Fruit fly (Drosophila melanogaster) S2 (cell line): ENCODE data around the gene Nup98-96.

Source experiments
- CG8478 ChIP-seq: fragments of >200 bp; optimal IDR thresholded peaks from 2 replicates; lab custom pipeline; 2018
- CTCF ChIP-seq, 2 experiments: fragments of >200 bp; optimal IDR thresholded peaks; 2 replicates each; lab custom pipeline; 2018

Nup98-96 gene

DNA sequence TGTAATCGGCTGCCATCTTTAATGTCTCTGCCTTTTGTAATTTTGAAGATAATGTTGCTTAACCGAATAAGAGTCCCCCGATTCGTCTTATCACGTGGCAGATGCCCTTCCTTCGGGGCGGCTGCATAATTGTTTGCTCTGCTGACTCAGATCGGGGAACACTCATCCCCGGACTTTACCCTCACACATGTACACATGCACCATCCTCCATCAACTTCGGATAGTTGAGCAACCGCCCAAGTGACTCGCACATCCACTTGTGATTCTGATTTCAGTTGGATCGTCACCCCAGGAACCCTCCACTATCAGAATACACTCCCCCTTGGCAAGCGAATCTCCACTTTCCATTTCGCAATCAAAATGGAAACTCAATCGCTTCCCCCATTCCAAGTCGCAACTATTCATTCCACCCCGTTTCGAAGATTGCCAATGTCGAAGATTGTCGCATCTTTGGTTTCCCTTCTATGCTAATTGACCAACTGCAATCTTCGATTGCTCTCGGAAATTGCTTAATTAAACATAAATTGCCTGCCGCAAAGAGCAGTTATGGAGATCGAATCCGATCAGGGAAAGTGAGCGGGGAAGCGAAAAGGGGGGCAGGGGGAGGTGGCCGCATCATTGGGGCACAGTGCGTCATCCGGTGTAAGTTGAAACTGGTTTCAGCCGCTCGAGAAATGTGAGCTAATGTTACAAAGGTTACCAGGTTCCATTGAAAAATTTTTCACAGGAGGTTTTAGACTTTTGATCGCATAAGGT is 3.7 kb upstream of the Nup98-96 start:
- no peak for TF ChIP-seq CTCF (optimal IDR thresholded peaks at IDR 0.05; lab: Kevin White, UChicago)
- no peak for TF ChIP-seq CG8478 (lab: Kevin White, UChicago)

DNA sequence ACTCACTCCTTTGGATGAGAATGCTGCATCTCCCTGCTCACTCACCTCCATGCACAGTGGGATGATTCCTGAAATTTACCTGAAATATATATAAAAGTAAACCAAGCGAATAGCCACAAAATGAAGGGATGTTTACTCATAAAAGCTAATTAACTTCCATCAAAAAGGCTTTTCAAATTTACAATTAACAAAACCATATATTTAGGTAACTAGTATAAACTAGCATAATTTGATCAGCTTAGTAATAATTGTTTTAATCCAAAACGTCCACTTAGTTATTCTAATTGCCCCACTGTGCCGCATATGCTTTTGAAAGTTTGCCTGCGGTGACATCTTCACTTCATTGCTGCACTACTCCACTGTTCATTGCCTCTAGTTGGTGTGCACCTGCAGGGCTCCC is 2.5 kb upstream of the Nup98-96 start:
- TF ChIP-seq CG8478 (lab: Kevin White, UChicago) (no peak), CTCF (optimal IDR thresholded peaks at IDR 0.05; lab: Kevin White, UChicago) (no peak)

DNA sequence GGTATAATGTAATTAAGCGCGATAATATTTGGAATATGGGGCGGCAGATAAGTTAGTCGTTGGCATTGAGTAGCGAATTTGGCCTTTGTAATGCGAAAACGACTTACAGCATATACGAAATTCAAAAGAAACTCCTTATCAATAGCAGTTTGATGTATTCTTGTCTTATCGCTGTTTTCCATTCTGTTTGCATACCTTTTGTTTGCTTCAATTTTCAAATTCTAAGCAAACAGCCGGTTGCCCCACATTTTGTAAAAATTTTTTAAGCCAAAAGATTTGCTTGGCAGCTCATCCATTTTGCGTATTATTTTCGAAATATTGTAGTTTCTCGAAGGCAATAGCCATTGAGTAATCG is 2.0 kb upstream of the Nup98-96 start:
- no peak for TF ChIP-seq CTCF (optimal IDR thresholded peaks at IDR 0.05; lab: Kevin White, UChicago)

DNA sequence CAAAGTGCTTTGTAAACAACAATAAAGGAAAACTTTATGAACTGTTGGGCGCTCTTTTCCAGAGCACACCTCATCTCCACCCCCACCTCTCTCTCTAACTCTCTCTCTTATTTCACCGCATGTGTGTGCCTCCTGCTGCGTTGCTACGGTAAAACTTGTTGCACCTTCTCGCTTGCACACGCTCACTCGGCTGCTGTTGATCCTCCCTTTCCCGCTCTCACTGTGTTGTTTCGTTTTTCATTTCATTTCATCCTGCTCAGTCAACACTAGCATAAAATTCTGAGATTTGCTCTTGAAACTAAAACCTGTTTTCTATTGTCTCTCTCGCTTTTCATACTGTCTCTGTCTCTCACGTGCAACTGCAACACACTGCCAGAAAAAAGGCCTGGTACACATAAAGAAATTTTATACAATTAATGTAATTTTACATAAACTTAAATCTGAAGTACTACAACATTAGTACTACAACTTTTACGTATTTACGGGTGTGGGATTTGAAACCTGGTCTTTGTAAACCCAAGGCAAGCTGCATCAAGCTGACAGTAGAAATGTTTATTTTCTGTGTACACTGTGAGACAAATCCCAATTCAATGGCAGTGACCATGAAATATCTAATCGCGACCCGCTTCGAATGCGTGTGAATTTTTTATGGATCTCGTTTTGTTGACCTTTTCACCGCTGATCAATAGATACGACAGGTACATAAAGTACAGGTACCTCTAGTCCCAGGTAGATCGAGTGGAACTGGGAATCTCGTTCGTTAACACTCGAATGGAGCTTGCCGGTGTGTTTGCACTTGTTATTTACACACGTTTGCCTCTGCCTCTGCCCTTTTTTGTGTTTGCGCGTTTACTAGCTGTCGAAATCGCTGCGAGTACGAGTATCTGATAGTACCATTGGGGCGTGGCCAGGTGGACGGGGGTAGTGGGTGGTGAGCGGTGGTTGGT is 1.3 kb upstream of the Nup98-96 start:
- TF ChIP-seq CTCF (optimal IDR thresholded peaks at IDR 0.05; lab: Kevin White, UChicago) (no peak), CG8478 (lab: Kevin White, UChicago) (no peak)

DNA sequence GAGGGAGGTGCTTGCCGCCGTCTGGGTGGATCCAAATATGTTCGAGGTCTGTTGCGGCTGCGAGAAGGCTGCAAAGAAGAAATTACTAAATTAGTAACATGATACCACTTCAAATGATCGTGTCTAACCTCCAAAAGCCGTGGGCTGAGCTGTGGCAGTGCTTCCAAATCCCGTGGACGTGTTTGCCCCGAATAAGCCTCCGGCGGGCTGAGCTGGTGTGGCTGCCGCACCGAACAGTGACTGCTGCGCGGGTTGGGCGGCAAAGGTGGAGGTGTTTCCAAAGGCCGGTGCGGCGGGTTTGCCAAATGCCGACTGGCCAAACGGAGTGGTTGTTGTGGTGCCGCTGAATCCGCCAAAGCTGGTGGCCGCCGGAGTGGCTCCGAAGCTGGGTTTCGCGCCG is 664 bp downstream of the Nup98-96 start:
- TF ChIP-seq CG8478 (lab: Kevin White, UChicago) (no peak), CTCF (optimal IDR thresholded peaks at IDR 0.05; lab: Kevin White, UChicago) (no peak)

DNA sequence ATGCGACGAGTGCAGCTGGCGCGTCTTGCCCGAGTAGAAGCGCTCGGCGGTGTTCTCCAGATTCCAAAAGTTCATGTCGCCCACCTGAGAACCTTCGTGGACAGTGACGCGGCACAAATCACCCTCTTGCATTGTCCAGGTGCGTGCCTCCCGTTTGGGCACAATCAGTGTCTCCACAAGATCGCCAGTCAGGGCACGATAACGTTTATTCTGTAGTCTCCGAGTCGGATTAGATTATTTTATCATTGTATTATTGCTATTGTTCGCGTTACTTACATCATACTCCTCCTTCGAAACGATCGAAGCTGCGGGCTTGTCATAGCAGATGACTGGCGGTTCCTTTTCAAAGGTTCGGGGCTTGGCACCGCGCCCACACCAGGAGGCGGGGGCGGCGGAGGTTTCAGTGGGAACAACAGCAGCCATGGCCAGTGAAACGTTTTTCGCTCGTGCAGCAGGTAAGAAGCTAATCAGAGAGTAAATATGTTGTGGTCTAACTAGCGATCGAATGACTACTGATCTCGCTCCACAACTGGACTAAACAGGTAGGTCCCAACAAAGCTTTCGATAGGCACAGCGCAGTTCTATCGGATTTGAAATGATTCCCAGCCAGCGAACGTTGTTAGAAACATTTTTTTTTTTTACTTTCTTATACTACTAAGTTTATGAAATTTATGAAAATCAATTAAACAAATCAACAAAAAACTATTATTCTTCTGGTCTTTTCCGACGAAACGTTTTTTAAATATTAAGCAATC is 7.6 kb downstream of the Nup98-96 start, which contains the start of gene CG10208:
TSS of gene CG10208 (minus strand) at position 518 of the 755 bp plus-strand sequence.
- TF ChIP-seq CTCF (optimal IDR thresholded peaks at IDR 0.05; lab: Kevin White, UChicago) = no peak
- TF ChIP-seq CG8478 (lab: Kevin White, UChicago) = no peak

DNA sequence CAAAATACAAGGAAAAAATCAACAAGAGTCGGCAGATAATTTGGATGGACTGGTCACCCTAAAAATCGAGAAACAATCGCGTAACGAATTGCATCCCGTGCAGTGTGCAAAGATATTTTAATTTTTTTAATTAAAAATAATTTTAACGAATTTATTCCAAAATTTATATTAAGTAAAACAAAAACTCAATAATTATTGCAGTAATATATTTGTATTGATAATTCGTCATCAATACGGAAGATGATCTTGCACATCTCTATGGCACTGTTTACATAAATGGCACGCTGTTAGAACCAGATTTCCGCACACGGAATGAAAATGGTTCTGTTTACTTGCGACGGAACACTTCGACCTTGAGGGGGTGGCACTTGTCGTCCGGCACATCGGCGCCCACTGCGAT is 8.6 kb downstream of the Nup98-96 start, which contains the start of gene tst:
TSS of gene tst (minus strand) at position 52 of the 400 bp plus-strand sequence.
- TF ChIP-seq CG8478 (lab: Kevin White, UChicago) (no peak), CTCF (optimal IDR thresholded peaks at IDR 0.05; lab: Kevin White, UChicago) (no peak)

DNA sequence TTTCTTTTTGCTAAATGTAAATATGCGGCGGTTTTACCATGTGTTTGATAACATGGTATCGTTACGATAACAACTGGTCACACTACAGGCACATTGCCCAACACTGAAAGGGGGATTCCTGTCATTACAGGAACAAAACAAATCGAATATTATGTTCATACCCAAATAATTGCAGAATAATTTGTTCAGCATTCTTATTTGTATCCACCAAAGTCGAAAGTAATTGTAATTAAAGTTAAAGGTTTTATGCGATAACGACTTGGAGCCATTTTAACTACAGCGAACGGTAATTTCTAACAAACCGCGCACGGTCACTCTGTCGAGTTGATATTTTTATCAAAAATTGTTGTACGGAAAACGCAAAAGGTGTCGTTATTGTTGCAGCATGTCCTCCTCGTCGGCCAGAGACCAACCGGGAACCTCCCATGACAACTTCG is 14.0 kb downstream of the Nup98-96 start, which contains the start of the genes CG10214 and CG10375:
TSS of gene CG10214 (minus strand) at position 72 of the 437 bp plus-strand sequence.
TSS of gene CG10375 (plus strand) at position 296 of the 437 bp plus-strand sequence.
- no peak for TF ChIP-seq CTCF (optimal IDR thresholded peaks at IDR 0.05; lab: Kevin White, UChicago)
- TF ChIP-seq CG8478 (lab: Kevin White, UChicago) = no peak

DNA sequence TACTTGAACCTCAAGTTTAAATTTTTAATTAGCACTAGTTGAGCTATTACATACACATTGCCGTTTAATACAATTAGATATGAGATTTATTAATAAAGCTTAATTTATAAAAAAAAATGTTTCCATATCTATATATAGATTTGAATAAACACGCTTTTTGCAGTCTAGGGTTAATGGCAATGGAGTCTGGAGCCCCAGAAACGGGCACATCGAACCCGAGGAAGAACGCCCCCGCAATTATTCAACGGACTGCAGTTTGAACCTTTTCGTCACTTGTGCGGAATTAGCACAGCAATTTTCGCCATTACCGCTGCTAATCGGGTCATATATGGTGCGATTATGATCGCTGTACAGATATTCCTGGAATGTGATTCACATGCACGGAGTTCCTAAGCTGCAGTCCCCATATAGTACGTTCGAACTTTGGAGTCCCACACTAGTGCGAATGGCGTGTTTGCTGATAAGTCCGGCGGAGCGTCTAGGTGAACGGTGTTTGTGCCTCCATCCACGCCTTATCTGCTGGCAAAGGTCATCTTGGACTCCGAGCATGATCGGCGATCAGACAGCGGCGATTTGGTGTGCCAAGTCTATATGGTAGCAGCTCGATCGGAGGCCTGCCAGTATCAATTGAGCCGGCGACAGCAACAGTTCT is 17.7 kb downstream of the Nup98-96 start, which contains the start of gene Lsd-1:
TSS of gene Lsd-1 (plus strand) at position 236 of the 652 bp plus-strand sequence.
- TF ChIP-seq CG8478 (lab: Kevin White, UChicago) (no peak), CTCF (optimal IDR thresholded peaks at IDR 0.05; lab: Kevin White, UChicago) (no peak)

DNA sequence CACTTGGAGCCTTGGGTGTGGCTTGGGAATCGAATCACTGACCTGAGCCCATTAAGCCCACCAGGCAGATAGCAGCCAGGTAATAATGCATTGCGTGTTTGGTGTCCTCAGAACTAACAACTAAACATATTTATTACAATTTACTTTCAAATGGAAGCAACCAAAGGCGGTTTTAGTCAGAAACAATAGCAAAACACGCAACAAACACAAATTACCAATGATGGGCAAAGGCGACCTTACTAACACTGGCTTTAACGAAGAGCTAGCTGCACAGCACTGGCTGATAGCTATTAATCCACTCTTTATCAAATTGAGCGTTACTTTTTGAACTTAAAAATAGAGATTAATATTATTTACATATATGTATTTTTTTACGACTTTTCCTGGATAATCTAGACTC is 18.4 kb downstream of the Nup98-96 start, which contains the start of gene udt:
TSS of gene udt (minus strand) at position 249 of the 400 bp plus-strand sequence.
- TF ChIP-seq CTCF (optimal IDR thresholded peaks at IDR 0.05; lab: Kevin White, UChicago) = no peak
- no peak for TF ChIP-seq CG8478 (lab: Kevin White, UChicago)

DNA sequence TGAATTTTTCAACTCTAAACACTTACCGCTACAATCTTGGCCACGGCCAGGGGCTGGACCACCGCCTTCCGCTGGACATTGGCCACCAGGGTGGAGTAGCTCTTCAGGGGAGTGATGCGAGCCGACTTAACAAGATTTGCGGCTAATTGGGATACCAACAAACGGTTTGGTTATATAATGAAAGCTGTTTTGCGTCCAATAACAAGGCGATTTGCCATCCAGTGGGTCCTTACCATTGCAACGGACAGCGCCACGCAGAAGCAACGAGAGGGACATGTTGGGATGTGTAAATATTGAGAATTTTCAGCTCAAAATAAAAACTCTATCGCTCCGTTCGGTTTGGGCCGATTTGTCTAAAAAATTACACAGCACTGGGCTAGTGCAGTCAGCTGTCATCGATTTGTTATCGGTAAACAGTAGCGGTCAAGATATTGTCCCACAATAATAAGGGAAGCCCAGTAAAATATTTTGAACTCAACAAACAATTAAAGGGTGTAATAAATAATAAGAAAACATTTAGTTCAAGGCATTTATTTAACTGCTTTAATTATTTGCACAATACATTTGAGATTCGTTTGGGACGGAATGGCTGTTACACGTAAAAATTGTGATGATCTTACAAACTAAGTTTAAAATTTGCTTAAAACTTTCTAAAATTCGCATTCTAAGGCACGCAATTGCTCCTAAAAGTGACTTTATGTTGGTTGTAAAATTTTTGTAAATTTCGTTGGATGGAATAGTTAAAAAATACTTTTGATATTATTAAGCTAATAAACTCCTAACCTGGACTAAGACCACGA is 21.0 kb downstream of the Nup98-96 start, which contains the start of gene SdhD:
TSS of gene SdhD (minus strand) at position 382 of the 800 bp plus-strand sequence.
- no peak for TF ChIP-seq CG8478 (lab: Kevin White, UChicago)
- TF ChIP-seq CTCF (optimal IDR thresholded peaks at IDR 0.05; lab: Kevin White, UChicago) = no peak

DNA sequence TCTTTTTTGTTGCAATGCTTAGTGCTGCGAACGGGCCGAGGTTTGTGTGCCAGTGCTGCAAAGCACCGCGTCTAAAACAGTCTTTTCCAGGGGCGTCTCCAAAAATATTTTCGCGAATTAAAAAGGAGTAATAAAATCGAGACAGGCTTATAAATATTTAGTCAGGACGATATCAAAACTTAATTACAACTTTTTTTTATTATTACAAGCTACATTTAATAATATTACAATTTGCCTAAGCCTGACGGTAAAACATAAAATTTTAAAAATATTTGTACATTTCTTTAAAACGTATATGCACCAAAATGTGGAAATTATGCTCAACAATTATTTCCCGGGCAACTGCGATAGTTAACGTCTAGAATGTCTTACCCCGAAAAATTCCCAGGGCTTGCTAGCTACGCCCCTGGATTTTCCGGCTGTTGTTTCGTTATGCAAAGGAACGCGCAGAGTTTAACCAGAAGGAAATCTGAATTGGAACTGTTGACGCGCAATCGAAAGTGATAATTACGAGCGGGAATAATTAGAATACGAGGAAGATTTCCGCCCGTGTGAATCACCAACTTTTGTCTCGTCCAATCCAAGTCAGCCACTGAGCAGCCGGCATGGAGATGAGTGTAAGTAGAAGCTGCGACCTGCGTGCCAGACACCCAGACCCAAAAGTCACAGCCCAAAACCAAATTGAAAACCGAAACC is 23.4 kb downstream of the Nup98-96 start, which contains the start of the genes PTPMT1 and Hrd3:
TSS of gene PTPMT1 (plus strand) at position 428 of the 696 bp plus-strand sequence.
TSS of gene Hrd3 (minus strand) at position 646 of the 696 bp plus-strand sequence.
- TF ChIP-seq CTCF (optimal IDR thresholded peaks at IDR 0.05; lab: Kevin White, UChicago) (no peak), CG8478 (lab: Kevin White, UChicago) (no peak)
